Fruit fly (Drosophila melanogaster): ENCODE data around the gene hoe2.

The hoe2 gene

DNA sequence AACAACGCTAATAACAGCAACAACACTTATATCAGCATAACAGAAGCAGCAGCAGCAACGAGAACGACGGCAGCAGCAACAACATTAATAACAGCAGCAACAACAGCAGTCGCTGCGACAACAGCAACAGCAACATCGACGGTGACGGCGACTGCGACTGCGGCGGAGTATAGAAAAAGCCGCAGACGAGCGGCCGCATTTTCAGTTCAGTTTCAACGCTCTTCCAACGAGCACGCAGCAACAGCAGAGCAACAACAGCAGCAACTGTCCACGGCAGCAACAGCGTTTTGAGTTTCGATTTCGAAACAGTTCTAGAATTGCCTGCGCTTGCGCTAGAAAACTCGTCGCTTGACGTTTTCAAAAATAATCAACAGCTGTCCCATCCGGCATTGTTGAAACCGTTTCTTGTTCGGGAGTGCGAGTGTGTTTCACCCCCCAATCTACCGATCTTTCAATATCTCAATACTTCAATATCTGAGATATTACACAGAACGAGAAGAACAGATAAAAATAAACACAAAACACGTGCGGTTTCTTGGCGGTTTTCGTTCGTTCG, 44.3 kb downstream of the hoe2 start, which contains the start of gene CG3036 (continued):
- TF ChIP-seq CG7372 (GFP tag; IDR thresholded peaks at IDR 0.05) (no peak), gsb (GFP tag; IDR thresholded peaks at IDR 0.05) (no peak), sug (tag; optimal IDR thresholded peaks at IDR 0.05) (peak; percentile 32), run (tag; optimal IDR thresholded peaks at IDR 0.05) (no peak), CG1647 (GFP tag; optimal IDR thresholded peaks at IDR 0.05) (no peak), CG5953 (GFP tag; IDR thresholded peaks at IDR 0.05) (no peak), HLH3B (GFP tag; IDR thresholded peaks at IDR 0.05) (peak; percentile 32; the same call in 1 of the 2 replicates), CG4730 (GFP tag; IDR thresholded peaks at IDR 0.05) (no peak), CG8359 (GFP tag; optimal IDR thresholded peaks at IDR 0.05; ENCODE audit: borderline replicate concordance) (peak; percentile 79), nerfin-2 (GFP tag; IDR thresholded peaks at IDR 0.05; ENCODE audit: partially characterized antibody) (peak; percentile 21; the same call in 1 of the 2 replicates), wek (GFP tag; optimal IDR thresholded peaks at IDR 0.05) (peak; percentile 4), mirr (GFP tag; optimal IDR thresholded peaks at IDR 0.05) (peak; percentile 34), eyg (GFP tag; optimal IDR thresholded peaks at IDR 0.05) (no peak), CG12769 (tag; optimal IDR thresholded peaks at IDR 0.05) (peak; percentile 91), usp (GFP tag; optimal IDR thresholded peaks at IDR 0.05) (no peak), kah (GFP tag; optimal IDR thresholded peaks at IDR 0.05) (peak; percentile 91), oc (tag; optimal IDR thresholded peaks at IDR 0.05) (no peak), tin (GFP tag; optimal IDR thresholded peaks at IDR 0.05) (no peak), prd (optimal IDR thresholded peaks at IDR 0.05) (no peak), prd (GFP tag; IDR thresholded peaks at IDR 0.05) (0 out of 3 replicates have a peak, but pooled peaks have one; percentile 22), lilli (GFP tag; optimal IDR thresholded peaks at IDR 0.05) (peak; percentile 57), Fer2 (tag; optimal IDR thresholded peaks at IDR 0.05) (no peak), cg (GFP tag; optimal IDR thresholded peaks at IDR 0.05) (peak; percentile 34), CG17186 (GFP tag; optimal IDR thresholded peaks at IDR 0.05) (no peak), gem (tag; optimal IDR thresholded peaks at IDR 0.05) (no peak), CG14050 (GFP tag; IDR thresholded peaks at IDR 0.05) (no peak), NFAT (GFP tag; IDR thresholded peaks at IDR 0.05) (no peak; the same call in 1 of the 2 replicates), Fer3 (tag; optimal IDR thresholded peaks at IDR 0.05) (no peak), CG3281 (GFP tag; optimal IDR thresholded peaks at IDR 0.05) (no peak), pan (optimal IDR thresholded peaks at IDR 0.05) (no peak), pan (GFP tag; optimal IDR thresholded peaks at IDR 0.05 in 1 of 2, IDR thresholded peaks at IDR 0.05 in 1 of 2) (peak in 1 of 2 experiments; percentile 44), ems (GFP tag; optimal IDR thresholded peaks at IDR 0.05) (peak; percentile 4), ind (GFP tag; optimal IDR thresholded peaks at IDR 0.05) (no peak), CoRest (tag; optimal IDR thresholded peaks at IDR 0.05) (no peak), CG12942 (GFP tag; optimal IDR thresholded peaks at IDR 0.05) (no peak), CG32767 (GFP tag; IDR thresholded peaks at IDR 0.05) (no peak), CG6765 (GFP tag; optimal IDR thresholded peaks at IDR 0.05) (no peak), Eip74EF (GFP tag; optimal IDR thresholded peaks at IDR 0.05) (peak in 1 of 2 experiments; percentile 24), vnd (GFP tag; IDR thresholded peaks at IDR 0.05; ENCODE audit: partially characterized antibody) (no peak), CG8281 (tag; optimal IDR thresholded peaks at IDR 0.05) (peak; percentile 100), CG15269 (tag; optimal IDR thresholded peaks at IDR 0.05) (peak; percentile 13), CG10979 (tag; optimal IDR thresholded peaks at IDR 0.05) (peak; percentile 42), CG12155 (GFP tag; optimal IDR thresholded peaks at IDR 0.05) (peak; percentile 76), ewg (GFP tag; optimal IDR thresholded peaks at IDR 0.05) (peak; percentile 91), hbn (GFP tag; IDR thresholded peaks at IDR 0.05; ENCODE audit: partially characterized antibody) (peak; percentile 42; the same call in 1 of the 2 replicates), ken (GFP tag; IDR thresholded peaks at IDR 0.05) (no peak), CG8290 (GFP tag; optimal IDR thresholded peaks at IDR 0.05) (peak; percentile 32), CG8290 (tag; optimal IDR thresholded peaks at IDR 0.05) (peak; percentile 4 to 70), CG17802 (tag; optimal IDR thresholded peaks at IDR 0.05) (no peak), Trl (optimal IDR thresholded peaks at IDR 0.05) (peak in 1 of 2 experiments; percentile 27), Trl (GFP tag; optimal IDR thresholded peaks at IDR 0.05) (peak; percentile 25)

Measured in whole organism, embryonic.